Worm (Caenorhabditis elegans) whole organism, L1 larva: ENCODE data around the gene C46F9.5.
"Not testable (repeated sequence)": the region's sequence is repeated elsewhere in the genome, so short reads cannot be mapped to it uniquely, and the experiment has no call there.

Experiments
- C04F5.9 ChIP-seq: sonication (generic microtip); optimal IDR thresholded peaks from 2 replicates; lab custom pipeline; 2016; ENCODE audit warnings: missing genetic modification characterization, missing compliant biosample characterization
- blmp-1 ChIP-seq: fragments of 150-350 bp; optimal IDR thresholded peaks from 2 replicates; lab custom pipeline; 2014; ENCODE audit warnings: missing biosample characterization, missing genetic modification characterization
- ceh-8 ChIP-seq: fragments of 200-800 bp; sonication (Bioruptor generic); optimal IDR thresholded peaks from 2 replicates; lab custom pipeline; 2018; ENCODE audit warnings: mild to moderate bottlenecking, missing genetic modification characterization, moderate library complexity, missing compliant biosample characterization
- ceh-88 ChIP-seq: fragments of 200-800 bp; sonication (Bioruptor generic); IDR thresholded peaks from 2 replicates; pipeline ENCODE4 v1.3.6; 2022; ENCODE audit warnings: missing genetic modification characterization, missing compliant biosample characterization
- ceh-90 ChIP-seq: sonication (generic microtip); optimal IDR thresholded peaks from 2 replicates; lab custom pipeline; 2016; ENCODE audit warnings: missing genetic modification characterization, missing compliant biosample characterization
- dpl-1 ChIP-seq, 3 experiments: fragments of 150-350 bp in 2 of 3; sonication (generic microtip) in 1 of 3; optimal IDR thresholded peaks; 2 replicates each; lab custom pipeline; 2014 to 2017; ENCODE audit warnings: missing biosample characterization in 3 of 3, missing genetic modification characterization in 3 of 3, missing genetic modification reagents in 3 of 3
- efl-1 ChIP-seq, 4 experiments: fragments of 150-350 bp; optimal IDR thresholded peaks in 3 of 4; peaks in 1 of 4; 1 replicate in 1 of 4; 2 replicates in 3 of 4; lab custom pipeline; 2014; ENCODE audit warnings: missing biosample characterization in 2 of 4, missing genetic modification characterization in 2 of 4, missing genetic modification reagents in 2 of 4
- egl-13 ChIP-seq: sonication (generic microtip); optimal IDR thresholded peaks from 2 replicates; lab custom pipeline; 2016; ENCODE audit warnings: missing genotype, missing genetic modification reagents, missing genetic modification characterization, missing compliant biosample characterization
- egl-27 ChIP-seq, 2 experiments: fragments of 150-350 bp in 1 of 2; sonication (generic microtip); optimal IDR thresholded peaks; 3 replicates each; lab custom pipeline; 2017 to 2018; ENCODE audit warnings: missing biosample characterization in 2 of 2, missing genetic modification characterization in 2 of 2, missing genetic modification reagents in 2 of 2
- elt-2 ChIP-seq: sonication (generic microtip); optimal IDR thresholded peaks from 2 replicates; lab custom pipeline; 2016; ENCODE audit warnings: missing genetic modification characterization, mild to moderate bottlenecking, inconsistent platforms, missing compliant biosample characterization, missing genetic modification reagents
- elt-3 ChIP-seq, 6 experiments: fragments of 150-350 bp in 1 of 6; sonication (generic microtip); optimal IDR thresholded peaks; 2 replicates each; lab custom pipeline; 2017 to 2018; ENCODE audit warnings: missing biosample characterization in 6 of 6, missing genetic modification characterization in 6 of 6, inconsistent platforms in 1 of 6
- ets-5 ChIP-seq: fragments of 200-800 bp; sonication (Bioruptor generic); IDR thresholded peaks from 2 replicates; pipeline ENCODE4 v1.3.6; 2022; ENCODE audit warnings: missing genetic modification characterization, missing compliant biosample characterization
- fkh-10 ChIP-seq: sonication (generic microtip); optimal IDR thresholded peaks from 2 replicates; lab custom pipeline; 2017; ENCODE audit warnings: missing biosample characterization, missing genetic modification reagents, missing genetic modification characterization
- fkh-8 ChIP-seq: sonication (generic microtip); optimal IDR thresholded peaks from 2 replicates; lab custom pipeline; 2016; ENCODE audit warnings: mild to moderate bottlenecking, missing genetic modification characterization, missing compliant biosample characterization
- jun-1 ChIP-seq: fragments of 150-350 bp; optimal IDR thresholded peaks from 2 replicates; lab custom pipeline; 2014; ENCODE audit warnings: missing biosample characterization, missing genetic modification reagents, missing genetic modification characterization
- lin-14 ChIP-seq: fragments of 200-800 bp; sonication (Bioruptor generic); optimal IDR thresholded peaks from 2 replicates; lab custom pipeline; 2018; ENCODE audit warnings: mild to moderate bottlenecking, missing genetic modification characterization, moderate library complexity, missing compliant biosample characterization
- lin-35 ChIP-seq, 2 experiments: fragments of 150-350 bp; optimal IDR thresholded peaks; 2 replicates each; lab custom pipeline; 2014; ENCODE audit warnings: missing biosample characterization in 2 of 2, missing genetic modification characterization in 2 of 2, missing genetic modification reagents in 2 of 2
- lsy-2 ChIP-seq, 2 experiments: fragments of 150-350 bp; optimal IDR thresholded peaks; 2 replicates each; lab custom pipeline; 2014; ENCODE audit warnings: missing biosample characterization in 2 of 2, missing genetic modification characterization in 2 of 2
- mdl-1 ChIP-seq, 2 experiments: fragments of 150-350 bp; optimal IDR thresholded peaks; 2 replicates each; lab custom pipeline; 2014 to 2017; ENCODE audit warnings: missing biosample characterization in 2 of 2, missing genetic modification characterization in 2 of 2, inconsistent platforms in 1 of 2
- nhr-19 ChIP-seq: fragments of 200-800 bp; sonication (Bioruptor generic); conservative IDR thresholded peaks from 2 replicates; pipeline ENCODE4 v1.3.6; 2022; ENCODE audit warnings: missing genetic modification characterization, missing compliant biosample characterization
- nhr-20 ChIP-seq: sonication (generic microtip); optimal IDR thresholded peaks from 2 replicates; lab custom pipeline; 2016; ENCODE audit warnings: mild to moderate bottlenecking, missing genetic modification characterization, missing compliant biosample characterization
- nhr-71 ChIP-seq: sonication (generic microtip); optimal IDR thresholded peaks from 2 replicates; lab custom pipeline; 2016; ENCODE audit warnings: mild to moderate bottlenecking, missing genetic modification characterization, moderate library complexity, missing compliant biosample characterization
- nhr-90 ChIP-seq: sonication (generic microtip); optimal IDR thresholded peaks from 2 replicates; lab custom pipeline; 2016; ENCODE audit warnings: mild to moderate bottlenecking, missing genetic modification characterization, missing compliant biosample characterization; ENCODE audit not compliant: poor library complexity
- pax-3 ChIP-seq: fragments of 200-800 bp; sonication (Bioruptor generic); optimal IDR thresholded peaks from 2 replicates; lab custom pipeline; 2018; ENCODE audit warnings: mild to moderate bottlenecking, missing genetic modification characterization, moderate library complexity, missing compliant biosample characterization
- pqm-1 ChIP-seq: sonication (generic microtip); optimal IDR thresholded peaks from 3 replicates; lab custom pipeline; 2017; ENCODE audit warnings: missing biosample characterization, missing genetic modification characterization
- tlp-1 ChIP-seq: fragments of 150-350 bp; optimal IDR thresholded peaks from 2 replicates; lab custom pipeline; 2014; ENCODE audit warnings: missing biosample characterization, missing genetic modification characterization
- unc-62 ChIP-seq: fragments of 150-350 bp; optimal IDR thresholded peaks from 2 replicates; lab custom pipeline; 2014; ENCODE audit warnings: missing biosample characterization, missing genetic modification reagents, missing genetic modification characterization
- unc-86 ChIP-seq: sonication (generic microtip); optimal IDR thresholded peaks from 2 replicates; lab custom pipeline; 2016; ENCODE audit warnings: missing genetic modification characterization, missing compliant biosample characterization
- vab-15 ChIP-seq: sonication (generic microtip); optimal IDR thresholded peaks from 2 replicates; lab custom pipeline; 2017; ENCODE audit warnings: missing genotype, mild to moderate bottlenecking, missing genetic modification characterization, missing compliant biosample characterization
- zag-1 ChIP-seq: fragments of 150-350 bp; optimal IDR thresholded peaks from 2 replicates; lab custom pipeline; 2014; ENCODE audit warnings: missing biosample characterization, missing genetic modification characterization

Gene C46F9.5

DNA sequence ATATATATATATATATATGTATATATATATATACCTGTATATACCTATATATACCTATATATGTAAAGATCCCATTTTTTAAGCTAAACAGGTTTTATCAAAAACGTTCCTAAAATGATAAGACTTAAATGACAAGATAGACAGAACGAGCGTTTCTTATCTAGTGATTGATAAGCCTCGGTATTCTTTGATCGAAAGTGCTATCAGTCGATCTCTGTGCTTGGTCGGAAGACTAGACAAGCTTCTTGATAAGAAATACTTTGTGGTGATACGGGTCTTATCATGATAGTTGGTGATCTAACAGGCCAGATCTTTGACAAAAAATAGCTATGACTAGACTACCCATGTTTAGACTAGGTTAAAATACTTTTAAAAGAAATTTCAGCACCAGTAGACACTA is 43.7 kb upstream of the C46F9.5 start:
- TF ChIP-seq vab-15 (tag; lab: Kevin White, UChicago) (no peak), pqm-1 (tag; lab: Kevin White, UChicago) (peak; percentile 92), blmp-1 (tag; lab: Kevin White, UChicago) (peak; percentile 40), jun-1 (tag; lab: Kevin White, UChicago) (peak; percentile 92), ceh-8 (no peak), lin-14 (GFP tag; lab: Kevin White, UChicago) (peak; percentile 68), elt-2 (tag; lab: Kevin White, UChicago) (peak; percentile 100), nhr-20 (tag; lab: Kevin White, UChicago) (peak; percentile 58), pax-3 (tag; lab: Kevin White, UChicago) (peak; percentile 30), lin-35 (GFP tag; optimal IDR thresholded peaks at IDR 0.05; lab: Kevin White, UChicago) (peak in 1 of 2 experiments; percentile 40), nhr-90 (tag; lab: Kevin White, UChicago) (peak; percentile 48), unc-86 (tag; lab: Kevin White, UChicago) (no peak), zag-1 (tag; lab: Kevin White, UChicago) (no peak), ceh-90 (tag; lab: Kevin White, UChicago) (no peak), elt-3 (tag; optimal IDR thresholded peaks at IDR 0.05; lab: Kevin White, UChicago) (peak in 2 of 6 experiments; percentile 68 to 69), mdl-1 (tag; optimal IDR thresholded peaks at IDR 0.05; lab: Kevin White, UChicago) (peak in 1 of 2 experiments; percentile 7), lsy-2 (tag; optimal IDR thresholded peaks at IDR 0.05; lab: Kevin White, UChicago) (peak in 1 of 2 experiments; percentile 34), nhr-19 (GFP tag; lab: Robert Waterston, UW) (peak; percentile 43; the same call in 1 of the 2 replicates), tlp-1 (tag; lab: Kevin White, UChicago) (peak; percentile 84), efl-1 (optimal IDR thresholded peaks at IDR 0.05; lab: Kevin White, UChicago) (no peak), efl-1 (GFP tag; optimal IDR thresholded peaks at IDR 0.05 in 1 of 2; lab: Kevin White, UChicago) (peak in 1 of 2 experiments; percentile 35)

DNA sequence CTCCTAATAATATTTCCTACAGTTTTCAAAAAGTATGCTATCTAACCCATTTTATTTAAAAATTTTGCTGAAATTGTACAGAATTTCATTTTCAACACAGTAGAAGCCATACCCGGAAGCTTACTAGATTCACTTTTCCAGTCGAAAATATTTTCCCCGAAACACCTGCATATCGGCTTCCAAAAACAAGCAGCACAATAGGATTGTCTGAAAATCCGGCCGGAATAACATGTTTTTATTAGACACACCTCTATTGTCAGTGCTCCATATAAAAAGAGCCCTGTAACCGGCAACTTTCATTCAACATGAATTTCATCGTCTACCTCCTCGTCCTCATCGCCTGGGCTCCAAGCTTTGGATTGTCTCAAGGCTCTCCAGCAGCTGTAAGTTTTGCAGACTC is 42.9 kb upstream of the C46F9.5 start, which contains the start of gene C52E2.2:
Gene C52E2.2 (plus strand): TSS at position 301 of the 400 bp plus-strand sequence.
- no peak for TF ChIP-seq nhr-71 (tag; lab: Kevin White, UChicago)
- no peak for TF ChIP-seq fkh-8 (tag; lab: Kevin White, UChicago)
- TF ChIP-seq ceh-8: no peak

DNA sequence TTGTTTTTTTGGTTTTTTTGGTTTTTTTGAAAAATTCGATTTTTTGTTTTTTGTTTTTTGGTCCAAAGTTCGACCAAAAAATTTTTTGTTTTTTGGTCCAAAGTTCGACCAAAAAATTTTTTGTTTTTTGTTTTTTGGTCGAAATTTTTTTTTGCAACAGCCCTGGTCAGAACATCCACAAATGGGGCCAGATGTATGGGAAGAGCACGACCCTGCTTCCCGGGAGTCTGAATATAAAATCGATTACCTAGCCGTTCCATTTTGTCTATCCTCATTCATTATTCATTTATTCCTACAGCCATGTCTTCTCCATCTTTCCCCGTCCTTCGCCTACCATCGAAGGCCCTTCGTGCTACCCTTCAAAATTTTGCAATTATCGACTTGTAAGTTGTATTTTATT is 41.3 kb upstream of the C46F9.5 start, which contains the start of gene fbxb-95:
Gene fbxb-95 (plus strand): TSS at position 301 of the 400 bp plus-strand sequence.
- not testable (repeated sequence) for TF ChIP-seq zag-1 (tag; lab: Kevin White, UChicago); elt-3 (tag; optimal IDR thresholded peaks at IDR 0.05; lab: Kevin White, UChicago); egl-27 (tag; optimal IDR thresholded peaks at IDR 0.05; lab: Kevin White, UChicago)

DNA sequence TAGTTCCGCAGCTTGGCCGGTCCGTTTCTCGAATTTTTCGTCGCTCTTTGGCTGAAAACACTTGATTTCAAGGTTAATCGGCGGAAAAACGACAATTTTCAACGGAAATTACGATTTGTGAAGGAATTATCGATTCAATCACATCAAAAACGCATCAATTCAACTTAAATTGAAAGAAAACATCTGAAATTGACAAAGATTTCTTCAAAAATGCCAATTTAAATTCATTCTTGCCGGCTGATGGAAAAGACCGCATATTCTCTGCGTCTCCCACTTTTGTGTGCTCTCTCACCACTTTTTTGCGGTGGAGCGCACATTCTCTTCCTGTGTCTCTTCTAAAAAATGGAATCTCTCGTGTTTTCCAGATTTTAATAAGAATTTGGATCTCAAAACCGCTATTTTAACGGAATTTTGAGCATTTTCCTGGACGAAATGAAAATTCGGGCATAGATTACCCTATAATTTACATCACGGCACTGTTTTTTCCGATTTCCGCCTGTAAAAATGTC is 34.0 kb upstream of the C46F9.5 start, which contains the start of gene C16C4.18:
Gene C16C4.18 (minus strand): TSS at position 51 of the 509 bp plus-strand sequence.
- TF ChIP-seq efl-1 (optimal IDR thresholded peaks at IDR 0.05; lab: Kevin White, UChicago) (peak; percentile 34 to 64), efl-1 (GFP tag; optimal IDR thresholded peaks at IDR 0.05 in 1 of 2; lab: Kevin White, UChicago) (peak; percentile 38 to 91), dpl-1 (GFP tag; optimal IDR thresholded peaks at IDR 0.05; lab: Kevin White, UChicago) (peak in 1 of 3 experiments; percentile 20)

DNA sequence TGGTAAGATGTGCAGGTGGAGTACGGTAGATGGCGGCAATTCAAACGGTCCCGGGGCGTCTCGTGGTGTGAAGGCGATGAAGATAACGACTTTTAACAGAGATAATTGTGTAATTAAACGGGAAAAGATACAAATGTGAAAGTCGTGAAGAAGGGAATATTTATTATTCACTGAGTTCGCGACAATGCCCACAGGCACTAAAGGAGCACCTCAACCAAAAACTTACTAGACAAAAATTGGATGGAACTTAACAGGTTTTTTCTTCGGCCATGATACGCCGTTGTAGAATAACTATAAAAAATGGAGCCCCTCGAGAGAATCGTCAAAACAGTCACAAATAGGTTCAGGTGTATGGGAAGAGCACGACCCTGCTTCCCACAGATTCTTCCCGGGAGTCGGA is 33.0 kb upstream of the C46F9.5 start, which contains the start of gene fbxb-98:
Gene fbxb-98 (plus strand): TSS at position 301 of the 400 bp plus-strand sequence.
- not testable (repeated sequence) for TF ChIP-seq efl-1 (optimal IDR thresholded peaks at IDR 0.05; lab: Kevin White, UChicago); efl-1 (GFP tag; optimal IDR thresholded peaks at IDR 0.05 in 1 of 2; lab: Kevin White, UChicago); vab-15 (tag; lab: Kevin White, UChicago); ets-5 (GFP tag; lab: Robert Waterston, UW)
- TF ChIP-seq, all 84 proteins: peak for 0; not testable (repeated sequence) for 84

DNA sequence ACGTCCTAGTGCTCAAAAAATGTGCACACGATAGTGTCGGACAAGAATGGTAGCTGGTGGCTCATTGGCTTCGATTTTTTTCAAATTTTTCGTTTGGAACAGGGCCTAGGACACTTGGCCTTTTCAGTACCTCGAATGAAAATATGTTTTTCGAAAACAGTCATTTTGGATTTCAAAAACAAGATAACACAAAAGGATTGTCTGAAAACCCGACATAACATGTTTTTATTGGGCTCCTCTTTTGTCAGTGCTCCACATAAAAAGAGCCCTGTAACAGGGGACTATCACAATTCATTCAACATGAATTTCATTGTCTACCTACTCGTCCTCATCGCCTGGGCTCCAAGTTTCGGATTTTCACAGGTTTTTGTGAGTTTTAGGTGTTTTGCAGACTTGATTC is 31.1 kb upstream of the C46F9.5 start, which contains the start of gene C16C4.17:
Gene C16C4.17 (plus strand): TSS at position 301 of the 400 bp plus-strand sequence.
- TF ChIP-seq egl-13 (tag; lab: Kevin White, UChicago): no peak
- TF ChIP-seq fkh-10 (GFP tag; lab: Kevin White, UChicago): no peak
- TF ChIP-seq nhr-20 (tag; lab: Kevin White, UChicago): no peak
- no peak for TF ChIP-seq efl-1 (optimal IDR thresholded peaks at IDR 0.05; lab: Kevin White, UChicago)
- TF ChIP-seq efl-1 (GFP tag; optimal IDR thresholded peaks at IDR 0.05 in 1 of 2; lab: Kevin White, UChicago): peak in 1 of 2 experiments; percentile 32
- TF ChIP-seq unc-62 (GFP tag; lab: Kevin White, UChicago): no peak
- no peak for TF ChIP-seq zag-1 (tag; lab: Kevin White, UChicago)
- TF ChIP-seq ceh-88 (GFP tag; lab: Robert Waterston, UW): no peak
- no peak for TF ChIP-seq C04F5.9 (tag; lab: Kevin White, UChicago)
- TF ChIP-seq, all 84 proteins: peak for 1
